Worm (Caenorhabditis elegans) whole organism, young adult: ENCODE results near the gene oac-37.
A peak's percentile ranks its signal among the peaks of the same experiment; 100 is the strongest.

Experiments used
- attf-6 ChIP-seq: fragments of 200-800 bp; sonication (Bioruptor generic); IDR thresholded peaks from 2 replicates; pipeline ENCODE4 v1.3.6; 2022; ENCODE audit warnings: missing genetic modification reagents, missing genetic modification characterization, missing compliant biosample characterization
- dox-1 ChIP-seq: fragments of 200-800 bp; sonication (Bioruptor generic); IDR thresholded peaks from 2 replicates; pipeline ENCODE4 v1.3.6; 2022; ENCODE audit warnings: missing genetic modification reagents, missing genetic modification characterization, missing compliant biosample characterization
- nfyb-1 ChIP-seq: fragments of 200-800 bp; sonication (Bioruptor generic); IDR thresholded peaks from 2 replicates; pipeline ENCODE4 v1.3.6; 2022; ENCODE audit warnings: missing genetic modification reagents, missing genetic modification characterization, missing compliant biosample characterization
- tlf-1 ChIP-seq: fragments of 200-800 bp; sonication (Bioruptor generic); optimal IDR thresholded peaks from 2 replicates; lab custom pipeline; 2018; ENCODE audit warnings: mild to moderate bottlenecking, missing genetic modification characterization, missing compliant biosample characterization
- ztf-25 ChIP-seq: fragments of 200-800 bp; sonication (Bioruptor generic); IDR thresholded peaks from 2 replicates; pipeline ENCODE4 v1.3.6; 2022; ENCODE audit warnings: missing genetic modification reagents, missing genetic modification characterization, missing compliant biosample characterization

- no peak for TF ChIP-seq dox-1 (GFP tag; lab: Robert Waterston, UW)
- no peak for TF ChIP-seq ztf-25
- TF ChIP-seq tlf-1 (GFP tag; lab: Kevin White, UChicago), result no peak
- peak; percentile 96 for TF ChIP-seq attf-6 (GFP tag; lab: Robert Waterston, UW)
- no peak for TF ChIP-seq nfyb-1 (GFP tag; lab: Robert Waterston, UW)
Observed at ce11 chrIV:14115556-14115955, 30.1 kb upstream of the oac-37 start.
